Worm (Caenorhabditis elegans) whole organism, late embryonic: ENCODE results near the gene ule-5.

Experiments used
- C08G9.2 ChIP-seq: sonication (generic microtip); optimal IDR thresholded peaks from 2 replicates; lab custom pipeline; 2016; ENCODE audit warnings: mild to moderate bottlenecking, missing genetic modification characterization, moderate library complexity, missing compliant biosample characterization
- C38D4.7 ChIP-seq: fragments of 200-800 bp; sonication (Bioruptor generic); optimal IDR thresholded peaks from 2 replicates; lab custom pipeline; 2018; ENCODE audit warnings: mild to moderate bottlenecking, missing genetic modification characterization, moderate library complexity, missing compliant biosample characterization
- ahr-1 ChIP-seq: sonication (generic microtip); optimal IDR thresholded peaks from 2 replicates; lab custom pipeline; 2016; ENCODE audit warnings: missing genetic modification characterization, missing compliant biosample characterization
- ceh-14 ChIP-seq: sonication (generic microtip); optimal IDR thresholded peaks from 2 replicates; lab custom pipeline; 2016; ENCODE audit warnings: missing genotype, missing genetic modification characterization, missing compliant biosample characterization
- ceh-18 ChIP-seq: sonication (generic microtip); optimal IDR thresholded peaks from 2 replicates; lab custom pipeline; 2016; ENCODE audit warnings: missing genetic modification characterization, missing compliant biosample characterization
- ceh-2 ChIP-seq: sonication (generic microtip); optimal IDR thresholded peaks from 2 replicates; lab custom pipeline; 2016; ENCODE audit warnings: missing genotype, missing genetic modification characterization, missing compliant biosample characterization
- ceh-22 ChIP-seq: sonication (generic microtip); optimal IDR thresholded peaks from 2 replicates; lab custom pipeline; 2017; ENCODE audit warnings: missing biosample characterization, missing genetic modification characterization
- ceh-24 ChIP-seq: sonication (generic microtip); optimal IDR thresholded peaks from 2 replicates; lab custom pipeline; 2016; ENCODE audit warnings: mild to moderate bottlenecking, missing genetic modification characterization, missing compliant biosample characterization
- ceh-45 ChIP-seq: fragments of 200-800 bp; sonication (Bioruptor generic); IDR thresholded peaks from 2 replicates; pipeline ENCODE4 v1.3.6; 2022; ENCODE audit warnings: missing genetic modification reagents, missing genetic modification characterization, missing compliant biosample characterization
- ceh-6 ChIP-seq: fragments of 200-800 bp; sonication (Bioruptor generic); optimal IDR thresholded peaks from 2 replicates; lab custom pipeline; 2018; ENCODE audit warnings: mild to moderate bottlenecking, missing genetic modification characterization, missing compliant biosample characterization
- che-1 ChIP-seq: sonication (generic microtip); optimal IDR thresholded peaks from 2 replicates; lab custom pipeline; 2016; ENCODE audit warnings: mild to moderate bottlenecking, missing genetic modification characterization, missing compliant biosample characterization
- dmd-4 ChIP-seq: sonication (generic microtip); optimal IDR thresholded peaks from 2 replicates; lab custom pipeline; 2016; ENCODE audit warnings: borderline replicate concordance, missing genetic modification characterization, missing compliant biosample characterization
- dve-1 ChIP-seq: sonication (generic microtip); optimal IDR thresholded peaks from 2 replicates; lab custom pipeline; 2017; ENCODE audit warnings: antibody characterized with exemption, mild to moderate bottlenecking, missing genetic modification characterization, missing compliant biosample characterization
- elt-2 ChIP-seq: sonication (generic microtip); optimal IDR thresholded peaks from 2 replicates; lab custom pipeline; 2016; ENCODE audit warnings: missing genetic modification reagents, missing genetic modification characterization, missing compliant biosample characterization
- gmeb-2 ChIP-seq: sonication (generic microtip); optimal IDR thresholded peaks from 2 replicates; lab custom pipeline; 2016; ENCODE audit warnings: missing genetic modification characterization, inconsistent platforms, missing compliant biosample characterization
- hlh-13 ChIP-seq: fragments of 200-800 bp; sonication (Bioruptor generic); optimal IDR thresholded peaks from 2 replicates; lab custom pipeline; 2018; ENCODE audit warnings: mild to moderate bottlenecking, missing genetic modification characterization, missing compliant biosample characterization
- hlh-15 ChIP-seq: sonication (generic microtip); optimal IDR thresholded peaks from 2 replicates; lab custom pipeline; 2016; ENCODE audit warnings: missing genetic modification characterization, missing compliant biosample characterization
- hlh-30 ChIP-seq: sonication (generic microtip); optimal IDR thresholded peaks from 2 replicates; lab custom pipeline; 2017; ENCODE audit warnings: antibody characterized with exemption, missing genetic modification characterization, missing compliant biosample characterization; ENCODE audit not compliant: insufficient read depth
- hlh-6 ChIP-seq: sonication (generic microtip); optimal IDR thresholded peaks from 2 replicates; lab custom pipeline; 2016; ENCODE audit warnings: missing genotype, missing genetic modification characterization, missing compliant biosample characterization
- lim-6 ChIP-seq: sonication (generic microtip); optimal IDR thresholded peaks from 2 replicates; lab custom pipeline; 2016; ENCODE audit warnings: missing genetic modification characterization, missing compliant biosample characterization
- mec-3 ChIP-seq: sonication (generic microtip); optimal IDR thresholded peaks from 2 replicates; lab custom pipeline; 2016; ENCODE audit warnings: borderline replicate concordance, missing genetic modification characterization, missing compliant biosample characterization
- nhr-232 ChIP-seq: sonication (generic microtip); optimal IDR thresholded peaks from 2 replicates; lab custom pipeline; 2016; ENCODE audit warnings: missing genetic modification characterization, missing compliant biosample characterization
- npax-4 ChIP-seq: sonication (generic microtip); optimal IDR thresholded peaks from 2 replicates; lab custom pipeline; 2016; ENCODE audit warnings: missing genetic modification characterization, missing compliant biosample characterization
- pag-3 ChIP-seq: sonication (generic microtip); optimal IDR thresholded peaks from 2 replicates; lab custom pipeline; 2016; ENCODE audit warnings: missing compliant biosample characterization, missing genetic modification characterization, borderline replicate concordance
- pat-9 ChIP-seq: fragments of 200-800 bp; sonication (Bioruptor generic); optimal IDR thresholded peaks from 2 replicates; lab custom pipeline; 2018; ENCODE audit warnings: mild to moderate bottlenecking, missing genetic modification characterization, moderate library complexity, missing compliant biosample characterization
- pax-1 ChIP-seq: fragments of 150-350 bp; optimal IDR thresholded peaks from 2 replicates; lab custom pipeline; 2014; ENCODE audit warnings: missing biosample characterization, missing genetic modification characterization
- pqm-1 ChIP-seq: sonication (generic microtip); optimal IDR thresholded peaks from 2 replicates; lab custom pipeline; 2016; ENCODE audit warnings: missing genetic modification characterization, missing compliant biosample characterization
- ref-2 ChIP-seq: sonication (generic microtip); optimal IDR thresholded peaks from 2 replicates; lab custom pipeline; 2016; ENCODE audit warnings: missing genetic modification characterization, missing compliant biosample characterization
- rnt-1 ChIP-seq: sonication (generic microtip); optimal IDR thresholded peaks from 2 replicates; lab custom pipeline; 2016; ENCODE audit warnings: missing genetic modification characterization, missing compliant biosample characterization
- sdc-2 ChIP-seq: sonication (generic microtip); optimal IDR thresholded peaks from 2 replicates; lab custom pipeline; 2016; ENCODE audit warnings: missing genotype, missing genetic modification characterization, missing compliant biosample characterization
- sox-2 ChIP-seq: fragments of 200-800 bp; sonication (Bioruptor generic); IDR thresholded peaks from 2 replicates; pipeline ENCODE4 v1.3.6; 2022; ENCODE audit warnings: missing genetic modification reagents, missing genetic modification characterization, missing compliant biosample characterization
- sox-4 ChIP-seq: sonication (generic microtip); optimal IDR thresholded peaks from 2 replicates; lab custom pipeline; 2017; ENCODE audit warnings: mild to moderate bottlenecking, missing genetic modification characterization, inconsistent platforms, missing compliant biosample characterization
- tbx-2 ChIP-seq: sonication (generic microtip); optimal IDR thresholded peaks from 2 replicates; lab custom pipeline; 2016; ENCODE audit warnings: missing genetic modification characterization, missing compliant biosample characterization
- tbx-7 ChIP-seq: sonication (generic microtip); optimal IDR thresholded peaks from 2 replicates; lab custom pipeline; 2016; ENCODE audit warnings: missing genotype, missing genetic modification characterization, missing compliant biosample characterization
- ttx-3 ChIP-seq: sonication (generic microtip); optimal IDR thresholded peaks from 2 replicates; lab custom pipeline; 2016; ENCODE audit warnings: missing genetic modification reagents, missing genetic modification characterization, missing compliant biosample characterization
- unc-42 ChIP-seq: sonication (generic microtip); optimal IDR thresholded peaks from 2 replicates; lab custom pipeline; 2016; ENCODE audit warnings: missing genotype, missing genetic modification characterization, missing compliant biosample characterization
- unc-55 ChIP-seq: sonication (generic microtip); optimal IDR thresholded peaks from 2 replicates; lab custom pipeline; 2017; ENCODE audit warnings: missing biosample characterization, missing genetic modification reagents, missing genetic modification characterization
- zip-5 ChIP-seq: sonication (generic microtip); optimal IDR thresholded peaks from 2 replicates; lab custom pipeline; 2016; ENCODE audit warnings: missing genetic modification characterization, missing compliant biosample characterization
- ztf-16 ChIP-seq: sonication (generic microtip); optimal IDR thresholded peaks from 2 replicates; lab custom pipeline; 2017; ENCODE audit warnings: missing genetic modification characterization, missing compliant biosample characterization

The ule-5 gene

DNA sequence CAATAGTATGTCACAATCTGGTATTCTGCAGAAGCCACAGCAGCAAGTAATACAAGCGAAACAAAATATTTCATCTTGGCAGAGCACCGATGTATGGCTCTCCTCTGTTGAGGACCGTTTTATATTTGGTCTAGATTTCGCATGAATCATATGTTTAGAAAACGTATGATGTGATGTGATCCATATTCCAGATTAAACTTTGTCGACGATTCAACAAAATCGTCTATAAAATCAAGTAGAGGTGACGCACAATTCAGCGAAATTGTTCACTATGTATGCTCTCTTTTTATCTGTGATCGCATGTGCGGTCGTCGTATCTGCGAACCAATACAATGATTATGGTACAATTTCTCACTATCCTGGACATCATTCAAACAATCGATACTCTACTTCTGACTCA lies 3.1 kb upstream of the ule-5 start, which contains the start of the genes Y62H9A.3 and Y62H9A.4:
Y62H9A.3 (minus strand) TSS at position 101 of the 400 bp plus-strand sequence.
Y62H9A.4 (plus strand) TSS at position 256 of the 400 bp plus-strand sequence.
- TF ChIP-seq sdc-2 = no peak
- no peak for TF ChIP-seq che-1
- TF ChIP-seq nhr-232 (tag; lab: Kevin White, UChicago) = no peak
- TF ChIP-seq ceh-14 (tag; lab: Kevin White, UChicago) = no peak
- no peak for TF ChIP-seq npax-4 (tag; lab: Kevin White, UChicago)
- no peak for TF ChIP-seq ceh-2 (tag; lab: Kevin White, UChicago)

DNA sequence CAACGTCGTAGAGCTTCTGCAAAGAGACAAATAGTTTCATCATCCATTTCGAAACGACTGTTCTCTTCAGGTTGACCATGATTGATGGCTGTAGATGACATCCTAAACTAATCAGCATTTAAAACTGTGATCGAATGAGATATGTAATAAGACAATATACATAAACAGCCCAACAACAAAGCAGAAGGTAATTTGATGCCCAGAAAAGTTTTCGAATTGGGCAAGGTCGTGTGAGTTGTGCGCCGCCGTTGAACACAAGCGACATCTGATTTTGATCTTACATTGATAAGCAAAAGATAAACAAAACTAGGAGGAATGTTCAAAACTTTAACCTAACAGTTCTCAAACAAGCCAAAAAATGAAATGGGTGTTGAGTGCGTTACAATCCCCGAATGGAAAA lies 2.6 kb downstream of the ule-5 start, which contains the start of gene Y62H9A.7:
Y62H9A.7 (minus strand) TSS at position 101 of the 400 bp plus-strand sequence.
- TF ChIP-seq pqm-1 (tag; lab: Kevin White, UChicago) (no peak), unc-42 (tag; lab: Kevin White, UChicago) (no peak), che-1 (no peak), C08G9.2 (tag; lab: Kevin White, UChicago) (no peak), ahr-1 (no peak), hlh-30 (tag; lab: Kevin White, UChicago) (no peak), ztf-16 (no peak), gmeb-2 (no peak), hlh-13 (GFP tag; lab: Kevin White, UChicago) (no peak), ceh-45 (GFP tag; lab: Robert Waterston, UW) (no peak), pax-1 (tag; lab: Kevin White, UChicago) (no peak), sdc-2 (no peak), npax-4 (tag; lab: Kevin White, UChicago) (no peak)
- TF ChIP-seq, all 69 proteins: peak for 0

DNA sequence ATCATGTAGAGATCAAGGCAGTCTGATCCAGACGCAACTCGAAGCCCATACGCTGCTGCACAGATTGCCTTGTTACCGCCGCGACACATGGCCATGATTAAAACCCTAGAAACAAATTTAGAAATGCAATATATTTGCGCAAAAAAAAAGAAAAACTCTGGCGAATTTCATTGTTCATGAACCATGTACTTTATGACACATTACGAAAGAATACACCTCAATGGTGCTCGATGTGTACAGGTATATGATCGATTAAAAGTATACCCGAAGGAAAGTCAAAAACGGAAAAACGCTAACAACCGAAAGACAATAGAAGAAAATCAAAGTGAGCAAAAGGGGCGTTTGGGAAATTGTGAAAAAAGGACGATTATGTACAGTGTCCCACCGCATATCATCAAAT lies 9.4 kb downstream of the ule-5 start, which contains the start of gene Y62H9A.8:
Y62H9A.8 (minus strand) TSS at position 101 of the 400 bp plus-strand sequence.
- TF ChIP-seq rnt-1 (tag; lab: Kevin White, UChicago) = no peak
- TF ChIP-seq ceh-24 = no peak
- no peak for TF ChIP-seq hlh-15 (tag; lab: Kevin White, UChicago)
- TF ChIP-seq pag-3 = no peak
- no peak for TF ChIP-seq dve-1 (tag; lab: Kevin White, UChicago)
- no peak for TF ChIP-seq pat-9 (tag; lab: Kevin White, UChicago)
- TF ChIP-seq ref-2 (tag; lab: Kevin White, UChicago) = no peak
- no peak for TF ChIP-seq pqm-1 (tag; lab: Kevin White, UChicago)
- TF ChIP-seq ceh-18 (tag; lab: Kevin White, UChicago) = no peak
- no peak for TF ChIP-seq unc-55 (GFP tag; lab: Kevin White, UChicago)
- TF ChIP-seq elt-2 = no peak

DNA sequence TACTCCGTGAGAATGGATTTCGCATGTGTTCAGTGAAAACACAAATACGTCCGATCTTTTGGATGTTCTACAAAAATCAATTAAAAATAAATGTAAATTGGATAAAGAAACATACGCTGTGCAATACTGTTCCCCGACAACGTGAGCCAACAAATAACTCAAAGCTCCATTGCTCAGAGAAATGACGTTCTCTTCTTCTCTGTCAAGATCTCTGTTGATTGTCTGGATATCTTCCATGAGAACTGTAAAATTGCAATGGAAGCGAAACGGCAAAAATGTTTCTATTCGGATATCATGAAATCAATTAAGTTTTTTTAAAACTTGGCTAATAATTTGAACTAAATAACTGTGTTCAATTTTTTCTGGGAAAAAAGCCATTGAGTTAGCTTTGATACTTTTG lies 13.8 kb downstream of the ule-5 start:
- TF ChIP-seq rnt-1 (tag; lab: Kevin White, UChicago) (no peak), C38D4.7 (GFP tag; lab: Kevin White, UChicago) (no peak), C08G9.2 (tag; lab: Kevin White, UChicago) (no peak), lim-6 (tag; lab: Kevin White, UChicago) (no peak), mec-3 (tag; lab: Kevin White, UChicago) (no peak), dve-1 (tag; lab: Kevin White, UChicago) (no peak), ceh-24 (no peak), sox-2 (GFP tag; lab: Robert Waterston, UW) (no peak), tbx-2 (tag; lab: Kevin White, UChicago) (no peak)

DNA sequence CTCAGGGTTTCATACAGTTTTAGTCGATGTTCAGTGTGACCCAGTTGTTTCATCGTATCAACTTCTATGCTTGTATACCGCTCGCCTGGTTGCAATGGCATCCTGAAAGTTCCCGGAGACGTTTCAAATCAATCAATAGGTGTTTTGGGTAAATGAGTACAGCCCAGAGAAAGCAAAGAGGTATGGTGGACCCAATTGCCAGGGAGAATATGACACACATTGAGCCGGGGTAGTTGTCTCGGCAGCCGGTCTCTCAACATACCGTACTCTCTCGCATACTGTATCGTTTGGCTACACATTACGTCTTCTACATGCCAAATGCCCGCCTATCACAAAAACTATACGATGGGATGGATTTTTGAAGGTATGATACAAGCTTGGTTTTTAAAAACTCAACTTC lies 15.1 kb downstream of the ule-5 start, which contains the start of gene Y62H9A.9:
Y62H9A.9 (minus strand) TSS at position 101 of the 400 bp plus-strand sequence.
- TF ChIP-seq hlh-13 (GFP tag; lab: Kevin White, UChicago) = no peak
- no peak for TF ChIP-seq tbx-7 (tag; lab: Kevin White, UChicago)
- no peak for TF ChIP-seq ceh-22
- no peak for TF ChIP-seq hlh-6
- no peak for TF ChIP-seq dmd-4 (tag; lab: Kevin White, UChicago)
- no peak for TF ChIP-seq sdc-2
- no peak for TF ChIP-seq ttx-3 (tag; lab: Kevin White, UChicago)
- TF ChIP-seq mec-3 (tag; lab: Kevin White, UChicago) = no peak
- no peak for TF ChIP-seq ceh-24
- TF ChIP-seq sox-4 (tag; lab: Kevin White, UChicago) = no peak
- no peak for TF ChIP-seq ceh-6 (GFP tag; lab: Kevin White, UChicago)
- no peak for TF ChIP-seq zip-5
